Fruit fly (Drosophila melanogaster): ENCODE data around the gene muc.

- TF ChIP-seq CG6854 (GFP tag; optimal IDR thresholded peaks at IDR 0.05) (no peak), CG10669 (GFP tag; optimal IDR thresholded peaks at IDR 0.05) (no peak), CG3032 (tag; optimal IDR thresholded peaks at IDR 0.05) (no peak), topi (GFP tag; optimal IDR thresholded peaks at IDR 0.05) (no peak), CG7368 (GFP tag; optimal IDR thresholded peaks at IDR 0.05) (no peak), fkh (GFP tag; optimal IDR thresholded peaks at IDR 0.05) (no peak), OdsH (GFP tag; optimal IDR thresholded peaks at IDR 0.05) (no peak), Sox14 (GFP tag; optimal IDR thresholded peaks at IDR 0.05) (no peak), pdm3 (GFP tag; optimal IDR thresholded peaks at IDR 0.05) (no peak)
Measured at dm6 chr2L:7433337-7433956, 6.8 kb downstream of the muc start, which contains the start of gene CG5958.

All from whole organism, prepupa.